Worm (Caenorhabditis elegans) whole organism, L4/young adult: ENCODE measurements around the gene srh-136.

Experiments
- W03F9.2 ChIP-seq: fragments of 150-350 bp; optimal IDR thresholded peaks from 2 replicates; lab custom pipeline; 2014; ENCODE audit warnings: missing biosample characterization, missing genetic modification characterization
- dao-5 ChIP-seq: sonication (generic microtip); optimal IDR thresholded peaks from 2 replicates; lab custom pipeline; 2016; ENCODE audit warnings: missing genotype, missing genetic modification characterization, moderate library complexity, missing compliant biosample characterization
- him-1 ChIP-seq: sonication (generic microtip); optimal IDR thresholded peaks from 2 replicates; lab custom pipeline; 2016; ENCODE audit warnings: missing genotype, missing genetic modification reagents, missing genetic modification characterization, missing compliant biosample characterization

DNA sequence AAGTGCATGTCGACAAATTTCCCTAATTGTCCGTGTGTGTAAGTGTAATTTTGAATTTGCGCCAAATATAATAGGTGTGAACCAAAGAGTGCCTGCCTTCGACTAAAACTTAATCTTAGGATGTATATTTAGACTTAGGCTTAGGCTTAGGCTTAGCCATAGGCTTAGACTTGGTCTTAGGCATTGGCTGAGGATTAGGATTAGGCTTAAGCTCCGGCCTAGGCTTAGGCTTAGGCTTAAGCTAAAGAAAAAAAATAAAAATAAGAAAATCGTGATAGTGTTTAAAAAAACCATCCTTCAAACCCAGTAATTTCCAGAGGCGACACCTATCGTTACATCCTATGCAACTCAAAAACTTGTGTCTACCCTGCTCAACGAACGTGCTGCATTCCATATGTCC is 51.2 kb downstream of the srh-136 start:
- no peak for TF ChIP-seq dao-5
- no peak for TF ChIP-seq W03F9.2 (tag; lab: Kevin White, UChicago)
- no peak for TF ChIP-seq him-1 (tag; lab: Kevin White, UChicago)
